Fruit fly (Drosophila melanogaster) S2 (cell line): ENCODE data around the gene CG8064.

ENCODE experiments used
- CG8478 ChIP-seq: fragments of >200 bp; optimal IDR thresholded peaks from 2 replicates; lab custom pipeline; 2018
- CTCF ChIP-seq, 2 experiments: fragments of >200 bp; optimal IDR thresholded peaks; 2 replicates each; lab custom pipeline; 2018

- TF ChIP-seq CG8478 (lab: Kevin White, UChicago) (no peak), CTCF (optimal IDR thresholded peaks at IDR 0.05; lab: Kevin White, UChicago) (no peak)
Observed at dm6 chr3R:18251876-18252275, 31.6 kb upstream of the CG8064 start.
